Fruit fly (Drosophila melanogaster) whole organism: Measurements from ENCODE around the gene Hipk.

ENCODE experiments used
- EcR ChIP-seq, 2 experiments: fragments of >200 bp; optimal IDR thresholded peaks; 2 replicates each; lab custom pipeline; 2017; ENCODE audit warnings: missing biosample characterization in 2 of 2, missing genetic modification characterization in 2 of 2, missing genetic modification reagents in 2 of 2
- psq ChIP-seq: fragments of >200 bp; optimal IDR thresholded peaks from 2 replicates; lab custom pipeline; 2017

- TF ChIP-seq psq (lab: Kevin White, UChicago): no peak
- no peak for TF ChIP-seq EcR (GFP tag; optimal IDR thresholded peaks at IDR 0.05; lab: Kevin White, UChicago)
Measured at dm6 chr3L:623556-623955, 80.7 kb downstream of the Hipk start.
